Worm (Caenorhabditis elegans): ENCODE measurements around the gene Y57A10B.6.

DNA sequence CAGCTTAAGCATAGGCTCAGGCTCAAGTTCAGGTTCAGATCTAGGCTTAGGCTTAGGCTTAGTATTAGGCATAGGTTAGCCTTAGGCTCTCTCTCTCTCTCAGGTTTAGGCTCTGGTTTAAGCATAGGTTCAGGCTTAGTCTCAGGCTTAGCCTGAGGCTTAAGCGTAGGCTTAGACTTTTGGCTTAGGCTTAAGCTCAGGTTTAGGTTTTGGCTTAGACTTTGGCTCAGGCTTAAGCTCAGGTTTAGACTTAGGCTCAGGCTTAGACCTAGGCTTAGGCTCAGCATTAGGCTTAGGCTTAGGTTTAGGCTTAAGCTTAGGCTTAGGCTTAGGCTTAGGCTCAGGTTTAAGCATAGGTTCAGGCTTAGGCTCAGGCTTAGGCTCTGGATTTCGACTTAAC lies 46.2 kb upstream of the Y57A10B.6 start:
- TF ChIP-seq tbx-2 (tag; optimal IDR thresholded peaks at IDR 0.05): no peak
- no peak for TF ChIP-seq elt-3 (tag; optimal IDR thresholded peaks at IDR 0.05)
- TF ChIP-seq blmp-1 (tag; optimal IDR thresholded peaks at IDR 0.05): no peak
- no peak for TF ChIP-seq fos-1 (tag; optimal IDR thresholded peaks at IDR 0.05)
- TF ChIP-seq nhr-77 (tag; optimal IDR thresholded peaks at IDR 0.05): no peak
